Worm (Caenorhabditis elegans): Measurements from ENCODE around the gene his-74.

The his-74 gene

DNA sequence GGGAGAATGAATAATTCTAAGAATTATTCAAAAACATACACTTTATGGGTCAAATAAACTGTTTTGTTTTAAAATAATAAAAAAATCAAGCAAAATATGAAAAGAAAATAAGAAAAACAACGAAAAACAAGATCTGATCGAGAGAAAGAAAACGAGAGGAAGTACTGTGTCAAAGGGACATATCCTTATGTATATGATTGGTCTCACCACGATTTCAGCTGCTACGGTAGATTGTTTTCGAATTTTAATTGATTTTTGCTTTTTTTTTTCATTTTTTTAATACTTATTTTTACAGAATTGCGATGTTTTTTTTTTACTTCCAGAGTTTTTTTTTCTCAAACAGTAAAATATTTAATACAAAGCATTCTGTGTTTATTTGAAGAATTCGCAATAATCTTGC, 36.7 kb upstream of the his-74 start:
- TF ChIP-seq dox-1 (GFP tag; IDR thresholded peaks at IDR 0.05) (peak; percentile 40; the same call in 1 of the 2 replicates), D2030.7 (GFP tag; IDR thresholded peaks at IDR 0.05) (peak; percentile 70), F33H1.4 (GFP tag; IDR thresholded peaks at IDR 0.05) (peak; percentile 91), xnd-1 (tag; optimal IDR thresholded peaks at IDR 0.05) (peak; percentile 75), snpc-3.4 (tag; optimal IDR thresholded peaks at IDR 0.05) (peak; percentile 0), ztf-28 (GFP tag; IDR thresholded peaks at IDR 0.05) (no peak), madf-6 (GFP tag; IDR thresholded peaks at IDR 0.05) (peak; percentile 87), snpc-1.3 (tag; optimal IDR thresholded peaks at IDR 0.05; ENCODE audit: insufficient read depth) (peak; percentile 18), ceh-91 (GFP tag; IDR thresholded peaks at IDR 0.05) (peak; percentile 35; the same call in 1 of the 2 replicates), zfh-2 (GFP tag; conservative IDR thresholded peaks at IDR 0.05) (no peak), F52B5.7 (tag; optimal IDR thresholded peaks at IDR 0.05) (no peak), ceh-40 (GFP tag; IDR thresholded peaks at IDR 0.05) (no peak), ztf-3 (GFP tag; optimal IDR thresholded peaks at IDR 0.05) (no peak), lsl-1 (GFP tag; optimal IDR thresholded peaks at IDR 0.05) (peak; percentile 93), madf-8 (GFP tag; conservative IDR thresholded peaks at IDR 0.05) (peak; percentile 63)

- TF ChIP-seq efl-1 (GFP tag; optimal IDR thresholded peaks at IDR 0.05) (no peak), sdz-38 (tag; optimal IDR thresholded peaks at IDR 0.05) (no peak)
Observed at ce11 chrV:12695968-12696367, 35.8 kb upstream of the his-74 start, which contains the start of gene K10C8.4. Gene K10C8.4 (plus strand): TSS chrV:12696268.

DNA sequence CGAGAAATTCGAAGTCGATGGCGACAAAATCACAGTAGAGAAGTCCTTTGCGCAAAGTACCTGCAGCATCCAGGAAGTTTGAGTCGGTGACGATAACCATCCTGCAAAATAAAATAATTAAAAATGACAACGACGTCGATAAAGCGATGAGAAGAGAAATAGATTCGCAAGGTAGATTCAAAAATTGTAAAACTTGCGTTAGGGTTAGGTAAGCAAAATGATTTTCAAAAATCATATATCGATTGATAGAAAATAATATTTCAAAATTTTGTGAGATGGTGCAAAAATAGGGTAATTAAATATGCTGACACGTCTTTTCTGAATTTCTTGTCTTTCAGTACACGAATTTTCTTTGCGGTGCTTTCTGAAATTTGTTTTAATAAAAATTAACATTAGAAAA, 35.0 kb upstream of the his-74 start, which contains the start of gene parn-1:
TSS of gene parn-1 (minus strand) at position 101 of the 400 bp plus-strand sequence.
- no peak for TF ChIP-seq ceh-58 (GFP tag; IDR thresholded peaks at IDR 0.05)
- TF ChIP-seq ekl-4 (GFP tag; IDR thresholded peaks at IDR 0.05): no peak
- TF ChIP-seq unc-62 (GFP tag; optimal IDR thresholded peaks at IDR 0.05): no peak
- no peak for TF ChIP-seq egl-44 (GFP tag; IDR thresholded peaks at IDR 0.05)
- TF ChIP-seq C17E4.6 (GFP tag; IDR thresholded peaks at IDR 0.05): no peak

DNA sequence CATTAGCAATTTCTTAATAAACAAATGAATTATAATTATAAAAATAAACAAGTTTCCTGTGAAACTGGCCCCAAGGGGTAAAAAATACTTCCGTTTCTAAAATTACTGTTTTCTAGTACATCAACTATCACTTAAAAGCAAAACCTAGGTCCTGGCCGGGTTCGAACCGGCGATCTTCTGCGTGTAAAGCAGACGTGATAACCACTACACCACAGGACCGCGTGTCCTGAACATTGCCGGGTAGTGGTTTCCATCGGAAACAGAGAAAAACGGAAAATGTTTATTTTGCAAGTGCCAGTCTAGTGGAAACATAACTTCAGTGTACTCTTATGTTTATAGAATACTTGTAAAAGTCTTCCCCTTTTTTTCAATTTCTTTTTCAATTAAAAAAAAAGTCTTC, 23.1 kb upstream of the his-74 start:
- TF ChIP-seq ztf-25 (GFP tag; IDR thresholded peaks at IDR 0.05): no peak
- TF ChIP-seq cebp-2 (GFP tag; IDR thresholded peaks at IDR 0.05): no peak
- TF ChIP-seq ceh-100 (GFP tag; IDR thresholded peaks at IDR 0.05): no peak
- TF ChIP-seq snpc-1.3 (tag; optimal IDR thresholded peaks at IDR 0.05; ENCODE audit: insufficient read depth): peak; percentile 40
- TF ChIP-seq akir-1 (GFP tag; optimal IDR thresholded peaks at IDR 0.05): no peak
- no peak for TF ChIP-seq nfyb-1 (GFP tag; IDR thresholded peaks at IDR 0.05)
- TF ChIP-seq ztf-26 (tag; optimal IDR thresholded peaks at IDR 0.05): no peak
- TF ChIP-seq B0261.1 (tag; optimal IDR thresholded peaks at IDR 0.05): peak; percentile 66
- peak; percentile 18 for TF ChIP-seq ZK185.1 (tag; optimal IDR thresholded peaks at IDR 0.05; ENCODE audit: poor library complexity, severe bottlenecking)
- no peak for TF ChIP-seq hlh-26 (GFP tag; conservative IDR thresholded peaks at IDR 0.05)
- no peak for TF ChIP-seq F22D6.2 (tag; optimal IDR thresholded peaks at IDR 0.05)
- no peak for TF ChIP-seq F57C9.4 (tag; optimal IDR thresholded peaks at IDR 0.05)
- TF ChIP-seq madf-3 (GFP tag; IDR thresholded peaks at IDR 0.05): no peak
- peak; percentile 51 for TF ChIP-seq F23B12.7 (tag; optimal IDR thresholded peaks at IDR 0.05; ENCODE audit: insufficient read depth)
- no peak for TF ChIP-seq gei-17 (GFP tag; optimal IDR thresholded peaks at IDR 0.05)
- no peak for TF ChIP-seq zfh-2 (GFP tag; conservative IDR thresholded peaks at IDR 0.05)
- TF ChIP-seq tlf-1 (GFP tag; optimal IDR thresholded peaks at IDR 0.05): no peak
- TF ChIP-seq mxl-1 (tag; optimal IDR thresholded peaks at IDR 0.05): peak; percentile 29
- no peak for TF ChIP-seq mel-28 (tag; optimal IDR thresholded peaks at IDR 0.05; ENCODE audit: borderline replicate concordance)
- TF ChIP-seq F49E8.2 (tag; optimal IDR thresholded peaks at IDR 0.05; ENCODE audit: insufficient read depth): no peak
- peak; percentile 1 for TF ChIP-seq ceh-27 (GFP tag; optimal IDR thresholded peaks at IDR 0.05)
- TF ChIP-seq ztf-18 (tag; optimal IDR thresholded peaks at IDR 0.05): peak; percentile 50
- peak; percentile 21 for TF ChIP-seq nhr-179 (tag; optimal IDR thresholded peaks at IDR 0.05)
- no peak for TF ChIP-seq hmg-1.2 (GFP tag; IDR thresholded peaks at IDR 0.05)
- no peak for TF ChIP-seq Y79H2A.3 (GFP tag; conservative IDR thresholded peaks at IDR 0.05)

Measured in whole organism, young adult.